Fruit fly (Drosophila melanogaster): ENCODE measurements around the gene trc.

dm6 chr3L:19805895-19806294 lies 28.2 kb downstream of the trc start, which contains the start of gene CG34116:
- TF ChIP-seq CG11294 (GFP tag; IDR thresholded peaks at IDR 0.05) (no peak), achi (GFP tag; optimal IDR thresholded peaks at IDR 0.05) (no peak), Sox15 (GFP tag; optimal IDR thresholded peaks at IDR 0.05) (no peak), CG8632 (GFP tag; optimal IDR thresholded peaks at IDR 0.05) (no peak), CG34406 (GFP tag; optimal IDR thresholded peaks at IDR 0.05) (no peak), Gug (GFP tag; IDR thresholded peaks at IDR 0.05) (no peak), lz (GFP tag; optimal IDR thresholded peaks at IDR 0.05) (no peak), Blimp-1 (GFP tag; optimal IDR thresholded peaks at IDR 0.05) (no peak), CG32006 (GFP tag; optimal IDR thresholded peaks at IDR 0.05) (no peak)
